Worm (Caenorhabditis elegans) whole organism, mixed stage, embryonic: ENCODE results near the gene exc-6.

Experiments
- blmp-1 ChIP-seq: fragments of 150-350 bp; optimal IDR thresholded peaks from 2 replicates; lab custom pipeline; 2014; ENCODE audit warnings: missing biosample characterization, missing genetic modification characterization
- elt-1 ChIP-seq: sonication (generic microtip); optimal IDR thresholded peaks from 2 replicates; lab custom pipeline; 2017; ENCODE audit warnings: missing genetic modification characterization, mild to moderate bottlenecking, missing compliant biosample characterization, antibody characterized with exemption, moderate library complexity, borderline replicate concordance; ENCODE audit not compliant: insufficient read depth
- elt-3 ChIP-seq: fragments of 150-350 bp; optimal IDR thresholded peaks from 2 replicates; lab custom pipeline; 2014; ENCODE audit warnings: missing biosample characterization, missing genetic modification characterization
- hlh-1 ChIP-seq: fragments of 150-350 bp; optimal IDR thresholded peaks from 2 replicates; lab custom pipeline; 2014; ENCODE audit warnings: missing biosample characterization, missing genetic modification reagents, missing genetic modification characterization
- lin-13 ChIP-seq: fragments of 150-350 bp; optimal IDR thresholded peaks from 2 replicates; lab custom pipeline; 2014; ENCODE audit warnings: missing biosample characterization, missing genetic modification characterization
- mep-1 ChIP-seq: fragments of 150-350 bp; optimal IDR thresholded peaks from 2 replicates; lab custom pipeline; 2017; ENCODE audit warnings: missing biosample characterization, missing genetic modification reagents, missing genetic modification characterization, inconsistent platforms
- nhr-237 ChIP-seq: fragments of 150-350 bp; optimal IDR thresholded peaks from 2 replicates; lab custom pipeline; 2014; ENCODE audit warnings: missing biosample characterization, missing genetic modification characterization
- nhr-28 ChIP-seq: fragments of 150-350 bp; optimal IDR thresholded peaks from 2 replicates; lab custom pipeline; 2014; ENCODE audit warnings: missing biosample characterization, missing genetic modification characterization
- pha-4 ChIP-seq: fragments of 150-350 bp; optimal IDR thresholded peaks from 2 replicates; lab custom pipeline; 2018; ENCODE audit warnings: missing biosample characterization, missing genetic modification reagents, missing genetic modification characterization
- unc-39 ChIP-seq: fragments of 150-350 bp; optimal IDR thresholded peaks from 2 replicates; lab custom pipeline; 2014; ENCODE audit warnings: missing biosample characterization, missing genetic modification characterization
- unc-62 ChIP-seq: fragments of 150-350 bp; optimal IDR thresholded peaks from 2 replicates; lab custom pipeline; 2014; ENCODE audit warnings: missing biosample characterization, missing genetic modification reagents, missing genetic modification characterization
- ztf-11 ChIP-seq: fragments of 150-350 bp; optimal IDR thresholded peaks from 2 replicates; lab custom pipeline; 2014; ENCODE audit warnings: missing biosample characterization, missing genetic modification characterization

- TF ChIP-seq nhr-237 (tag; lab: Kevin White, UChicago) (no peak), elt-1 (tag; lab: Kevin White, UChicago) (no peak), ztf-11 (tag; lab: Kevin White, UChicago) (no peak), unc-62 (GFP tag; lab: Kevin White, UChicago) (no peak), nhr-28 (tag; lab: Kevin White, UChicago) (no peak), lin-13 (no peak), hlh-1 (tag; lab: Kevin White, UChicago) (no peak), elt-3 (tag; lab: Kevin White, UChicago) (no peak), mep-1 (no peak), pha-4 (tag; lab: Kevin White, UChicago) (no peak), blmp-1 (tag; lab: Kevin White, UChicago) (no peak), unc-39 (no peak)
Measured at ce11 chrIII:1144816-1145215, 41.8 kb downstream of the exc-6 start.
